Worm (Caenorhabditis elegans): ENCODE data around the gene Y75B7AR.1.

Y75B7AR.1 gene

ce11 chrV:1352321-1352720 lies 40.5 kb downstream of the Y75B7AR.1 start:
- TF ChIP-seq nhr-20 (tag; optimal IDR thresholded peaks at IDR 0.05) = no peak
- TF ChIP-seq zag-1 (tag; optimal IDR thresholded peaks at IDR 0.05) = no peak
- TF ChIP-seq unc-98 (GFP tag; IDR thresholded peaks at IDR 0.05) = no peak
- no peak for TF ChIP-seq sup-37 (GFP tag; optimal IDR thresholded peaks at IDR 0.05)
- TF ChIP-seq nhr-85 (tag) = no peak
- no peak for TF ChIP-seq lin-35 (GFP tag; optimal IDR thresholded peaks at IDR 0.05)
- no peak for TF ChIP-seq lsy-2 (tag; optimal IDR thresholded peaks at IDR 0.05)
- no peak for TF ChIP-seq fkh-8 (tag; optimal IDR thresholded peaks at IDR 0.05)
- no peak for TF ChIP-seq hpl-2 (GFP tag; optimal IDR thresholded peaks at IDR 0.05)
- TF ChIP-seq snpc-4 (tag; optimal IDR thresholded peaks at IDR 0.05) = no peak
- no peak for TF ChIP-seq ceh-88 (GFP tag; IDR thresholded peaks at IDR 0.05)
- no peak for TF ChIP-seq ztf-4 (tag; optimal IDR thresholded peaks at IDR 0.05)
- no peak for TF ChIP-seq nhr-77 (tag; optimal IDR thresholded peaks at IDR 0.05)
- TF ChIP-seq pax-3 (tag; optimal IDR thresholded peaks at IDR 0.05) = no peak
- TF ChIP-seq unc-86 (tag; optimal IDR thresholded peaks at IDR 0.05) = no peak
- no peak for TF ChIP-seq xbp-1 (tag; optimal IDR thresholded peaks at IDR 0.05)
- TF ChIP-seq elt-3 (tag; optimal IDR thresholded peaks at IDR 0.05) = no peak
- no peak for TF ChIP-seq ets-5 (GFP tag; IDR thresholded peaks at IDR 0.05)
- no peak for TF ChIP-seq egl-13 (tag; optimal IDR thresholded peaks at IDR 0.05)
- no peak for TF ChIP-seq hlh-17 (GFP tag; optimal IDR thresholded peaks at IDR 0.05; ENCODE audit: borderline replicate concordance)

- TF ChIP-seq efl-1 (optimal IDR thresholded peaks at IDR 0.05) (no peak), efl-1 (GFP tag; optimal IDR thresholded peaks at IDR 0.05 in 1 of 2) (no peak), C16A3.4 (tag; optimal IDR thresholded peaks at IDR 0.05) (no peak), F16B12.6 (tag; optimal IDR thresholded peaks at IDR 0.05) (no peak), elt-2 (tag; optimal IDR thresholded peaks at IDR 0.05) (no peak), ama-1 (optimal IDR thresholded peaks at IDR 0.05) (no peak), isw-1 (GFP tag; IDR thresholded peaks at IDR 0.05) (no peak), unc-86 (tag; optimal IDR thresholded peaks at IDR 0.05) (no peak), mdl-1 (tag; optimal IDR thresholded peaks at IDR 0.05) (no peak), ces-1 (GFP tag; optimal IDR thresholded peaks at IDR 0.05) (no peak), nhr-76 (tag; optimal IDR thresholded peaks at IDR 0.05) (no peak), ceh-8 (GFP tag; optimal IDR thresholded peaks at IDR 0.05) (no peak), Y116A8C.19 (tag; optimal IDR thresholded peaks at IDR 0.05; ENCODE audit: borderline replicate concordance) (no peak), efl-3 (GFP tag; optimal IDR thresholded peaks at IDR 0.05) (no peak), ceh-90 (tag; optimal IDR thresholded peaks at IDR 0.05) (no peak), sox-4 (tag; optimal IDR thresholded peaks at IDR 0.05) (no peak), hlh-17 (GFP tag; optimal IDR thresholded peaks at IDR 0.05; ENCODE audit: borderline replicate concordance) (no peak), nhr-85 (tag) (no peak), unc-130 (tag; optimal IDR thresholded peaks at IDR 0.05) (no peak), swsn-7 (tag; optimal IDR thresholded peaks at IDR 0.05) (no peak), blmp-1 (tag; optimal IDR thresholded peaks at IDR 0.05) (no peak)
Measured at ce11 chrV:1351826-1352225, 41.0 kb downstream of the Y75B7AR.1 start, which contains the start of gene glb-33. glb-33 (plus strand) TSS chrV:1352126.

- TF ChIP-seq nhr-19 (GFP tag; conservative IDR thresholded peaks at IDR 0.05) (no peak), unc-130 (tag; optimal IDR thresholded peaks at IDR 0.05) (no peak), snpc-4 (tag; optimal IDR thresholded peaks at IDR 0.05) (no peak), dpl-1 (GFP tag; optimal IDR thresholded peaks at IDR 0.05) (no peak), lin-14 (GFP tag; optimal IDR thresholded peaks at IDR 0.05) (peak; percentile 90), irx-1 (tag; optimal IDR thresholded peaks at IDR 0.05) (no peak), unc-98 (GFP tag; IDR thresholded peaks at IDR 0.05) (no peak), ces-1 (GFP tag; optimal IDR thresholded peaks at IDR 0.05) (peak; percentile 32)
Measured at ce11 chrV:1349802-1350201, 43.0 kb downstream of the Y75B7AR.1 start.
